Fruit fly (Drosophila melanogaster) whole organism, wandering third instar larva: ENCODE data around the gene meigo.

Source experiments
- Dfd ChIP-seq: fragments of >200 bp; optimal IDR thresholded peaks from 2 replicates; lab custom pipeline; 2017; ENCODE audit warnings: missing biosample characterization, missing genetic modification characterization
- Sp1 ChIP-seq: fragments of 200-800 bp; sonication (Bioruptor generic); optimal IDR thresholded peaks from 3 replicates; lab custom pipeline; 2019; ENCODE audit warnings: missing biosample characterization, mild to moderate bottlenecking, missing genetic modification characterization, moderate library complexity
- br ChIP-seq: fragments of 200-800 bp; sonication (Bioruptor generic); optimal IDR thresholded peaks from 2 replicates; lab custom pipeline; 2016; ENCODE audit warnings: missing biosample characterization, missing genetic modification characterization
- pan ChIP-seq: fragments of >200 bp; optimal IDR thresholded peaks from 2 replicates; lab custom pipeline; 2017
- psq ChIP-seq: fragments of 200-800 bp; sonication (Bioruptor generic); optimal IDR thresholded peaks from 3 replicates; lab custom pipeline; 2017; ENCODE audit warnings: missing biosample characterization, mild to moderate bottlenecking, missing genetic modification characterization, moderate library complexity

DNA sequence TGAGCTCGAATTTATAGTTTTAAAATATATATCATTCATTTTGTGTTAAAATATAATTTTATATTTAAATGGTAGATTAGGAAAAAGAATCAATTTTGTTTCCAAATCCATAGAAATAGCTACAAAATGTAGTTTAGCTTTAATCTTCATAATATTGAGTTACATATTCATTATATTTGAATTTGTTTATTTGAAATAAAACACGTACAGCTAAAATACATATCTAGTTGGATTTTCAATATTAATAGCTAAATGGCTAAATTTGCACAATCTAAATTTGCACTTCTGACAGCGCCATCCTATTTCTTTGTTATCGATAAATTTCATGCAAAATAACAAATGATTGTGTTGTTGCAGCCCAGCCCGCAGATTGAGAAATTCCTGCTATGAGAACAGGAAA lies 4.1 kb upstream of the meigo start, which contains the start of gene Usp8:
- TF ChIP-seq br (GFP tag; lab: Kevin White, UChicago) (no peak), pan (lab: Kevin White, UChicago) (no peak), psq (GFP tag; lab: Kevin White, UChicago) (no peak), Dfd (no peak), Sp1 (GFP tag; lab: Kevin White, UChicago) (no peak)
